Fruit fly (Drosophila melanogaster) whole organism, embryonic: ENCODE results near the gene CG8369.

Experiments
- Abd-B ChIP-seq: fragments of 200-800 bp; sonication (Bioruptor generic); optimal IDR thresholded peaks from 2 replicates; lab custom pipeline; 2018; ENCODE audit warnings: missing biosample characterization, mild to moderate bottlenecking, missing genetic modification characterization, moderate library complexity
- BEAF-32 ChIP-seq: fragments of 200-800 bp; sonication (Bioruptor generic); optimal IDR thresholded peaks from 3 replicates; lab custom pipeline; 2017; ENCODE audit warnings: missing biosample characterization, missing genetic modification characterization, mild to moderate bottlenecking, moderate library complexity, missing genetic modification reagents
- CG10274 ChIP-seq: fragments of 200-800 bp; sonication (Bioruptor generic); optimal IDR thresholded peaks from 3 replicates; lab custom pipeline; 2017; ENCODE audit warnings: missing biosample characterization, mild to moderate bottlenecking, missing genetic modification characterization
- CG10654 ChIP-seq: fragments of 200-800 bp; sonication (Bioruptor generic); optimal IDR thresholded peaks from 2 replicates; lab custom pipeline; 2016; ENCODE audit warnings: missing biosample characterization, missing genetic modification characterization
- CG10979 ChIP-seq: fragments of 200-800 bp; sonication (Bioruptor generic); optimal IDR thresholded peaks from 2 replicates; lab custom pipeline; 2018; ENCODE audit warnings: missing biosample characterization, mild to moderate bottlenecking, missing genetic modification characterization, moderate library complexity
- CG11093 ChIP-seq: fragments of 200-800 bp; sonication (Bioruptor generic); IDR thresholded peaks from 3 replicates; pipeline ENCODE4 v1.3.6; 2022; ENCODE audit warnings: missing biosample characterization, missing genetic modification characterization
- CG17568 ChIP-seq: fragments of 200-800 bp; sonication (Bioruptor generic); optimal IDR thresholded peaks from 2 replicates; lab custom pipeline; 2018; ENCODE audit warnings: missing biosample characterization, mild to moderate bottlenecking, missing genetic modification characterization, moderate library complexity
- CG17829 ChIP-seq: fragments of 200-800 bp; optimal IDR thresholded peaks from 2 replicates; lab custom pipeline; 2019; ENCODE audit warnings: missing biosample characterization, mild to moderate bottlenecking, missing genetic modification characterization, moderate library complexity
- CG17912 ChIP-seq: fragments of 200-800 bp; sonication (Bioruptor generic); optimal IDR thresholded peaks from 2 replicates; lab custom pipeline; 2018; ENCODE audit warnings: missing biosample characterization, mild to moderate bottlenecking, missing genetic modification characterization
- CG2889 ChIP-seq: fragments of 200-800 bp; sonication (Bioruptor generic); IDR thresholded peaks from 3 replicates; pipeline ENCODE4 v1.3.6; 2022; ENCODE audit warnings: missing biosample characterization, missing genetic modification characterization
- CG3065 ChIP-seq: fragments of 200-800 bp; sonication (Bioruptor generic); optimal IDR thresholded peaks from 2 replicates; lab custom pipeline; 2016; ENCODE audit warnings: missing biosample characterization, missing genetic modification characterization
- CG31388 ChIP-seq: fragments of 200-800 bp; sonication (Bioruptor generic); optimal IDR thresholded peaks from 2 replicates; lab custom pipeline; 2016; ENCODE audit warnings: missing biosample characterization, missing genetic modification characterization
- CG33557 ChIP-seq: fragments of 200-800 bp; sonication (Bioruptor generic); optimal IDR thresholded peaks from 2 replicates; lab custom pipeline; 2019; ENCODE audit warnings: missing biosample characterization, mild to moderate bottlenecking, missing genetic modification characterization, moderate library complexity
- CG4730 ChIP-seq: fragments of 200-800 bp; sonication (Bioruptor generic); IDR thresholded peaks from 2 replicates; pipeline ENCODE4 v1.3.6; 2022; ENCODE audit warnings: missing biosample characterization, missing genetic modification characterization
- CG5180 ChIP-seq: fragments of 200-800 bp; sonication (Bioruptor generic); optimal IDR thresholded peaks from 3 replicates; lab custom pipeline; 2017; ENCODE audit warnings: missing biosample characterization, missing genetic modification characterization, mild to moderate bottlenecking, moderate library complexity, missing genetic modification reagents
- CG6254 ChIP-seq: fragments of 200-800 bp; sonication (Bioruptor generic); optimal IDR thresholded peaks from 3 replicates; lab custom pipeline; 2017; ENCODE audit warnings: mild to moderate bottlenecking, missing biosample characterization, missing genetic modification reagents, missing genetic modification characterization
- CG6765 ChIP-seq: fragments of 200-800 bp; sonication (Bioruptor generic); optimal IDR thresholded peaks from 3 replicates; lab custom pipeline; 2017; ENCODE audit warnings: missing biosample characterization, mild to moderate bottlenecking, missing genetic modification characterization
- CG6791 ChIP-seq: fragments of 200-800 bp; sonication (Bioruptor generic); IDR thresholded peaks from 3 replicates; pipeline ENCODE4 v1.3.6; 2022; ENCODE audit warnings: missing biosample characterization, missing genetic modification characterization; ENCODE audit not compliant: partially characterized antibody
- CG7928 ChIP-seq: fragments of 200-800 bp; sonication (Bioruptor generic); optimal IDR thresholded peaks from 2 replicates; lab custom pipeline; 2017; ENCODE audit warnings: missing biosample characterization, mild to moderate bottlenecking, missing genetic modification characterization
- CG9437 ChIP-seq: fragments of 200-800 bp; sonication (Bioruptor generic); optimal IDR thresholded peaks from 2 replicates; lab custom pipeline; 2018; ENCODE audit warnings: missing biosample characterization, mild to moderate bottlenecking, missing genetic modification characterization
- CG9727 ChIP-seq: fragments of 200-800 bp; sonication (Bioruptor generic); optimal IDR thresholded peaks from 3 replicates; lab custom pipeline; 2017; ENCODE audit warnings: missing biosample characterization, mild to moderate bottlenecking, missing genetic modification characterization
- CTCF ChIP-seq: fragments of 200-800 bp; sonication (Bioruptor generic); optimal IDR thresholded peaks from 2 replicates; lab custom pipeline; 2017; ENCODE audit warnings: missing biosample characterization, mild to moderate bottlenecking, missing genetic modification characterization, moderate library complexity
- MTF-1 ChIP-seq: fragments of 200-800 bp; sonication (Bioruptor generic); optimal IDR thresholded peaks from 2 replicates; lab custom pipeline; 2018; ENCODE audit warnings: missing biosample characterization, mild to moderate bottlenecking, missing genetic modification characterization, borderline replicate concordance
- Ssrp ChIP-seq: fragments of 200-800 bp; sonication (Bioruptor generic); optimal IDR thresholded peaks from 2 replicates; lab custom pipeline; 2018; ENCODE audit warnings: missing biosample characterization, mild to moderate bottlenecking, missing genetic modification characterization, moderate library complexity
- abd-A ChIP-seq: fragments of 200-800 bp; sonication (Bioruptor generic); optimal IDR thresholded peaks from 3 replicates; lab custom pipeline; 2019; ENCODE audit warnings: missing biosample characterization, mild to moderate bottlenecking, missing genetic modification characterization, moderate library complexity
- bowl ChIP-seq: fragments of 200-800 bp; sonication (Bioruptor generic); IDR thresholded peaks from 2 replicates; pipeline ENCODE4 v1.3.6; 2022; ENCODE audit warnings: missing biosample characterization, missing genetic modification characterization
- btn ChIP-seq: fragments of 200-800 bp; sonication (Bioruptor generic); optimal IDR thresholded peaks from 2 replicates; lab custom pipeline; 2016; ENCODE audit warnings: missing biosample characterization, missing genetic modification characterization
- cas ChIP-seq: fragments of 200-800 bp; sonication (Bioruptor generic); IDR thresholded peaks from 2 replicates; pipeline ENCODE4 v1.3.6; 2022; ENCODE audit warnings: missing biosample characterization, missing genetic modification characterization
- chinmo ChIP-seq: fragments of 200-800 bp; sonication (Bioruptor generic); IDR thresholded peaks from 4 replicates; pipeline ENCODE4 v1.3.6; 2022; ENCODE audit warnings: missing biosample characterization, missing genetic modification characterization; ENCODE audit not compliant: partially characterized antibody
- croc ChIP-seq: fragments of 200-800 bp; sonication (Bioruptor generic); conservative IDR thresholded peaks from 3 replicates; pipeline ENCODE4 v1.3.6; 2022; ENCODE audit warnings: missing biosample characterization, missing genetic modification characterization
- crp ChIP-seq, 2 experiments: fragments of 200-800 bp; sonication (Bioruptor generic); optimal IDR thresholded peaks; 2 replicates in 1 of 2; 3 replicates in 1 of 2; lab custom pipeline; 2017; ENCODE audit warnings: missing biosample characterization in 2 of 2, missing genetic modification characterization in 2 of 2, mild to moderate bottlenecking in 1 of 2, moderate library complexity in 1 of 2
- dati ChIP-seq: fragments of 200-800 bp; sonication (Bioruptor generic); IDR thresholded peaks from 2 replicates; pipeline ENCODE4 v1.3.6; 2022; ENCODE audit warnings: missing biosample characterization, missing genetic modification characterization
- emc ChIP-seq: fragments of 200-800 bp; sonication (Bioruptor generic); optimal IDR thresholded peaks from 2 replicates; lab custom pipeline; 2016; ENCODE audit warnings: missing biosample characterization, missing genetic modification characterization
- exex ChIP-seq: fragments of 200-800 bp; sonication (Bioruptor generic); optimal IDR thresholded peaks from 4 replicates; lab custom pipeline; 2018; ENCODE audit warnings: missing biosample characterization, mild to moderate bottlenecking, missing genetic modification characterization, moderate library complexity
- gro ChIP-seq: fragments of 200-800 bp; sonication (Bioruptor generic); optimal IDR thresholded peaks from 2 replicates; lab custom pipeline; 2016; ENCODE audit warnings: missing biosample characterization, missing genetic modification characterization
- jing ChIP-seq: fragments of 200-800 bp; sonication (Bioruptor generic); optimal IDR thresholded peaks from 2 replicates; lab custom pipeline; 2018; ENCODE audit warnings: missing biosample characterization, mild to moderate bottlenecking, missing genetic modification characterization
- kay ChIP-seq: fragments of 200-800 bp; sonication (Bioruptor generic); optimal IDR thresholded peaks from 2 replicates; lab custom pipeline; 2016; ENCODE audit warnings: missing biosample characterization, missing genetic modification characterization
- onecut ChIP-seq: fragments of 200-800 bp; sonication (Bioruptor generic); IDR thresholded peaks from 2 replicates; pipeline ENCODE4 v1.3.6; 2022; ENCODE audit warnings: missing biosample characterization, missing genetic modification characterization
- org-1 ChIP-seq: fragments of 200-800 bp; sonication (Bioruptor generic); optimal IDR thresholded peaks from 2 replicates; lab custom pipeline; 2017; ENCODE audit warnings: missing biosample characterization, missing genetic modification characterization
- otp ChIP-seq: fragments of 200-800 bp; sonication (Bioruptor generic); IDR thresholded peaks from 3 replicates; pipeline ENCODE4, ENCODE4 v1.3.6; 2022; ENCODE audit warnings: missing biosample characterization, missing genetic modification characterization
- pb ChIP-seq: fragments of 200-800 bp; sonication (Bioruptor generic); optimal IDR thresholded peaks from 3 replicates; lab custom pipeline; 2016; ENCODE audit warnings: missing biosample characterization, missing genetic modification characterization
- pnt ChIP-seq: fragments of 200-800 bp; sonication (Bioruptor generic); optimal IDR thresholded peaks from 3 replicates; lab custom pipeline; 2016; ENCODE audit warnings: missing biosample characterization, missing genetic modification characterization
- rib ChIP-seq: fragments of 200-800 bp; sonication (Bioruptor generic); IDR thresholded peaks from 2 replicates; pipeline ENCODE4 v1.3.6; 2022; ENCODE audit warnings: missing biosample characterization, missing genetic modification characterization
- ro ChIP-seq: fragments of 200-800 bp; sonication (Bioruptor generic); IDR thresholded peaks from 2 replicates; pipeline ENCODE4 v1.3.6; 2022; ENCODE audit warnings: missing biosample characterization, missing genetic modification characterization
- shn ChIP-seq: fragments of 200-800 bp; sonication (Bioruptor generic); optimal IDR thresholded peaks from 3 replicates; lab custom pipeline; 2016; ENCODE audit warnings: missing biosample characterization, missing genetic modification characterization
- sim ChIP-seq: fragments of 200-800 bp; sonication (Bioruptor generic); IDR thresholded peaks from 2 replicates; pipeline ENCODE4 v1.3.6; 2022; ENCODE audit warnings: missing biosample characterization, missing genetic modification characterization
- slp2 ChIP-seq: fragments of 200-800 bp; sonication (Bioruptor generic); optimal IDR thresholded peaks from 2 replicates; lab custom pipeline; 2016; ENCODE audit warnings: missing biosample characterization, missing genetic modification characterization
- tll ChIP-seq, 2 experiments: fragments of 200-800 bp in 1 of 2; fragments of >200 bp in 1 of 2; sonication (Bioruptor generic) in 1 of 2; optimal IDR thresholded peaks; 2 replicates each; lab custom pipeline; 2017 to 2019; ENCODE audit warnings: missing biosample characterization in 2 of 2, missing genetic modification characterization in 2 of 2, mild to moderate bottlenecking in 1 of 2, moderate library complexity in 1 of 2
- unc-4 ChIP-seq: fragments of 200-800 bp; sonication (Bioruptor generic); IDR thresholded peaks from 2 replicates; pipeline ENCODE4 v1.3.6; 2022; ENCODE audit warnings: missing biosample characterization, missing genetic modification characterization; ENCODE audit not compliant: partially characterized antibody
- zfh1 ChIP-seq: fragments of 200-800 bp; sonication (Bioruptor generic); IDR thresholded peaks from 3 replicates; pipeline ENCODE4 v1.3.6; 2022; ENCODE audit warnings: missing biosample characterization, missing genetic modification characterization

Gene CG8369

dm6 chr3R:8867325-8868104 lies 45.7 kb downstream of the CG8369 start (continued):
- TF ChIP-seq CG9437 (GFP tag; lab: Kevin White, UChicago) (peak; percentile 74), unc-4 (GFP tag; lab: Robert Waterston, UW) (no peak), CG7928 (no peak), pb (no peak), CG2889 (GFP tag; lab: Robert Waterston, UW) (no peak), CG5180 (GFP tag; lab: Kevin White, UChicago) (peak; percentile 33), CG11093 (0 out of 3 replicates have a peak, but pooled peaks have one; percentile 18), rib (GFP tag; lab: Robert Waterston, UW) (no peak), cas (GFP tag; lab: Robert Waterston, UW) (no peak), chinmo (GFP tag; lab: Robert Waterston, UW) (no peak), tll (GFP tag; optimal IDR thresholded peaks at IDR 0.05; lab: Kevin White, UChicago) (no peak), Ssrp (tag; lab: Kevin White, UChicago) (peak; percentile 70), CG4730 (no peak), CG3065 (peak; percentile 33), CG6765 (GFP tag; lab: Kevin White, UChicago) (no peak), CG10979 (tag; lab: Kevin White, UChicago) (peak; percentile 85), gro (GFP tag; lab: Kevin White, UChicago) (no peak), croc (GFP tag; lab: Robert Waterston, UW) (peak; percentile 35; the same call in 2 of the 3 replicates), otp (GFP tag; lab: Robert Waterston, UW) (no peak), BEAF-32 (GFP tag; lab: Kevin White, UChicago) (no peak), onecut (GFP tag; lab: Robert Waterston, UW) (no peak), CG31388 (no peak), zfh1 (GFP tag; lab: Robert Waterston, UW) (no peak), org-1 (peak; percentile 41), slp2 (GFP tag; lab: Kevin White, UChicago) (no peak), dati (GFP tag; lab: Robert Waterston, UW) (no peak), CG10274 (no peak), emc (GFP tag; lab: Kevin White, UChicago) (no peak), MTF-1 (no peak), CG9727 (GFP tag; lab: Kevin White, UChicago) (peak; percentile 71), CG10654 (GFP tag; lab: Kevin White, UChicago) (no peak), exex (tag; lab: Kevin White, UChicago) (no peak), CG17829 (tag; lab: Kevin White, UChicago) (peak; percentile 58), Abd-B (GFP tag; lab: Kevin White, UChicago) (peak; percentile 58), btn (no peak), jing (no peak), ro (no peak), pnt (GFP tag; lab: Kevin White, UChicago) (no peak), CG33557 (GFP tag; lab: Kevin White, UChicago) (peak; percentile 69), CTCF (GFP tag; lab: Kevin White, UChicago) (no peak), abd-A (tag; lab: Kevin White, UChicago) (no peak), bowl (GFP tag; lab: Robert Waterston, UW) (no peak), kay (GFP tag; lab: Kevin White, UChicago) (no peak), shn (GFP tag; lab: Kevin White, UChicago) (no peak), CG6791 (GFP tag; lab: Robert Waterston, UW) (no peak), CG6254 (peak; percentile 10), CG17568 (GFP tag; lab: Kevin White, UChicago) (no peak), crp (GFP tag; optimal IDR thresholded peaks at IDR 0.05; lab: Kevin White, UChicago) (no peak), sim (no peak), CG17912 (GFP tag; lab: Kevin White, UChicago) (no peak)
